Worm (Caenorhabditis elegans) whole organism, L3 larva: ENCODE results near the gene F54E4.2.
A peak's percentile ranks its signal among the peaks of the same experiment; 100 is the strongest.

ENCODE experiments used
- R02D3.7 ChIP-seq: fragments of 150-350 bp; optimal IDR thresholded peaks from 2 replicates; lab custom pipeline; 2014; ENCODE audit warnings: missing biosample characterization, missing genetic modification characterization
- ZK546.5 ChIP-seq: sonication (generic microtip); optimal IDR thresholded peaks from 2 replicates; lab custom pipeline; 2017; ENCODE audit warnings: missing biosample characterization, missing genetic modification characterization
- aly-2 ChIP-seq: fragments of 150-350 bp; optimal IDR thresholded peaks from 2 replicates; lab custom pipeline; 2014; ENCODE audit warnings: missing biosample characterization, missing genetic modification characterization
- ceh-16 ChIP-seq: sonication (generic microtip); optimal IDR thresholded peaks from 2 replicates; lab custom pipeline; 2017; ENCODE audit warnings: missing biosample characterization, missing genetic modification characterization
- ceh-28 ChIP-seq: fragments of 150-350 bp; optimal IDR thresholded peaks from 2 replicates; lab custom pipeline; 2014; ENCODE audit warnings: missing biosample characterization, missing genetic modification reagents, missing genetic modification characterization
- elt-1 ChIP-seq: fragments of 150-350 bp; optimal IDR thresholded peaks from 2 replicates; lab custom pipeline; 2014; ENCODE audit warnings: missing biosample characterization, missing genetic modification characterization
- elt-3 ChIP-seq, 3 experiments: fragments of 150-350 bp in 1 of 3; sonication (generic microtip) in 2 of 3; optimal IDR thresholded peaks; 2 replicates in 2 of 3; 4 replicates in 1 of 3; lab custom pipeline; 2014 to 2017; ENCODE audit warnings: missing biosample characterization in 3 of 3, missing genetic modification characterization in 3 of 3
- fkh-10 ChIP-seq: sonication (generic microtip); optimal IDR thresholded peaks from 2 replicates; lab custom pipeline; 2017; ENCODE audit warnings: missing biosample characterization, missing genetic modification reagents, missing genetic modification characterization
- hmg-11 ChIP-seq: sonication (generic microtip); optimal IDR thresholded peaks from 2 replicates; lab custom pipeline; 2016; ENCODE audit warnings: missing genetic modification characterization, missing compliant biosample characterization
- lin-15B ChIP-seq: fragments of 150-350 bp; optimal IDR thresholded peaks from 2 replicates; lab custom pipeline; 2014; ENCODE audit warnings: missing biosample characterization, missing genetic modification characterization
- lsy-12 ChIP-seq: sonication (generic microtip); optimal IDR thresholded peaks from 2 replicates; lab custom pipeline; 2016; ENCODE audit warnings: mild to moderate bottlenecking, missing genetic modification characterization, missing compliant biosample characterization
- mml-1 ChIP-seq: fragments of 150-350 bp; sonication (generic microtip); optimal IDR thresholded peaks from 3 replicates; lab custom pipeline; 2014; ENCODE audit warnings: missing biosample characterization, missing genetic modification characterization
- nhr-23 ChIP-seq: fragments of 150-350 bp; optimal IDR thresholded peaks from 2 replicates; lab custom pipeline; 2014; ENCODE audit warnings: missing biosample characterization, missing genetic modification reagents, missing genetic modification characterization
- nhr-25 ChIP-seq: sonication (generic microtip); optimal IDR thresholded peaks from 2 replicates; lab custom pipeline; 2017; ENCODE audit warnings: missing biosample characterization, missing genetic modification characterization
- nhr-28 ChIP-seq: fragments of 150-350 bp; optimal IDR thresholded peaks from 2 replicates; lab custom pipeline; 2014; ENCODE audit warnings: missing biosample characterization, missing genetic modification characterization
- nhr-43 ChIP-seq: sonication (generic microtip); optimal IDR thresholded peaks from 2 replicates; lab custom pipeline; 2016; ENCODE audit warnings: mild to moderate bottlenecking, missing genetic modification characterization, missing compliant biosample characterization; ENCODE audit not compliant: poor library complexity, severe bottlenecking
- snpc-4 ChIP-seq: fragments of 150-350 bp; optimal IDR thresholded peaks from 2 replicates; lab custom pipeline; 2014; ENCODE audit warnings: missing biosample characterization, missing genetic modification characterization
- tbx-2 ChIP-seq: sonication (generic microtip); optimal IDR thresholded peaks from 2 replicates; lab custom pipeline; 2016; ENCODE audit warnings: mild to moderate bottlenecking, missing genetic modification characterization, missing compliant biosample characterization
- unc-62 ChIP-seq: fragments of 150-350 bp; sonication (generic microtip); optimal IDR thresholded peaks from 4 replicates; lab custom pipeline; 2014; ENCODE audit warnings: missing biosample characterization, missing genetic modification reagents, missing genetic modification characterization

Gene F54E4.2

DNA sequence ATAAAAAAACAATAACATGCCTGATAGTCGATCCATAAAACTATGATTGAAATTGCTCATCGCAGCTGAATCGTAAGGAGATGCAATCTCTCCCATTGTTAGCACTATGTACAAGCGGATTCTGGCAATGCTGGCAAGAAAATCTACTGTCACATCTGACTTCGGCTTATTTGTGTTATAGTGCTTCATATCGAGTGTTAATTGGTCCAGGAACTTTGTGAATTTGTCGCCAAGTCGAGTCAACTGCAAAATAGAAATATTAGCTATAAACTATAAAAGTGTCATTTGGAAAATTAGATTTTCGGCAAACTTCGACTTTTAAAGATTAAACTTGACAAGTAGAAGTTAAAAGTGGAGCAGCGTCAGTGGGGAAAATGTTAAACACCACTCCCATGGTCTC, 44.4 kb downstream of the F54E4.2 start:
- TF ChIP-seq nhr-28 (tag; lab: Kevin White, UChicago) (no peak), tbx-2 (tag; lab: Kevin White, UChicago) (no peak), nhr-23 (tag; lab: Kevin White, UChicago) (peak; percentile 52), ceh-16 (tag; lab: Kevin White, UChicago) (no peak), ZK546.5 (tag; lab: Kevin White, UChicago) (no peak), snpc-4 (tag; lab: Kevin White, UChicago) (no peak), unc-62 (GFP tag; lab: Kevin White, UChicago) (no peak)

DNA sequence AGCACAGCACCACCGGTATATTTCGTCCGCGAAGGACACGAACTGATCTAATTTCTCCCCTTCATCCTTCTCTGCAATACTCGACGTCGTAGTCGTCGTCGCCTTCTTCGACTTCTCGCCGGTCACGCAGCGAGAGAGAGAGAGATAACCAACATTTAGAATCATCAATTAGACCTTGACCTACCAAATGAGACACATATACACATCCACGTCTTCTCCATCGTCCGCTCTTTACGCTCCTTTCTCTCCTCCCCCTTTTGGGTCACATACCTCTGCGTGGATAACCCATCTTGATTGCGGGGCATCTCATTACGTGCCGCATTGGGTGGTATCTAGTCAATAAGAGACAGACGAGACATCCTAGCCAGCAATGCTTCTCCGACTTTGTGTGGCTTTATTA, 47.3 kb downstream of the F54E4.2 start, which contains the start of gene sym-1:
TSS of gene sym-1 (plus strand) at position 194 of the 400 bp plus-strand sequence.
- no peak for TF ChIP-seq R02D3.7
- peak; percentile 58 for TF ChIP-seq nhr-43 (tag; lab: Kevin White, UChicago)
- TF ChIP-seq elt-1 (tag; lab: Kevin White, UChicago): peak; percentile 10
- peak in 1 of 3 experiments; percentile 55 for TF ChIP-seq elt-3 (tag; optimal IDR thresholded peaks at IDR 0.05; lab: Kevin White, UChicago)
- peak; percentile 90 for TF ChIP-seq nhr-23 (tag; lab: Kevin White, UChicago)
- TF ChIP-seq nhr-25 (tag; lab: Kevin White, UChicago): peak; percentile 84
- no peak for TF ChIP-seq fkh-10 (GFP tag; lab: Kevin White, UChicago)
- TF ChIP-seq hmg-11 (tag; lab: Kevin White, UChicago): no peak
- TF ChIP-seq snpc-4 (tag; lab: Kevin White, UChicago): no peak

DNA sequence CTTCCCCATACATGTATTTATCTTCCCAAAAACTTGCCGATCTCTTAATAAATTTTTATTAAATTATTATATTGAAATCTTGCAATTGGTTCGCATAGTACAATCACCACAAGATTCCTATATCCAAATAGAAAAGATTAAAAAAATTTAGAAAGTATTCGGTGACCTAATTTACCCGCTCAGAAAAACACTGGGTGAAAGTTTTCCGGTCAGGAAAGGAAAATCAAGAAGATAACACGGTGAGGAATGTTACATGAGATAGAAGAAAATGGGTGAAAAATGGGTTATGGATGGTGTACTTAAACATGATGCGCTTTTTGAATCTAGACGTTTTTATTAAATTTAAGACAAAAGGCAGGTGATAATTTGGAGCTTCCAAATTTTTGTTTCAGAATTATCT, 47.9 kb downstream of the F54E4.2 start:
- TF ChIP-seq elt-3 (tag; optimal IDR thresholded peaks at IDR 0.05; lab: Kevin White, UChicago) (peak in 1 of 3 experiments; percentile 52), elt-1 (tag; lab: Kevin White, UChicago) (no peak), nhr-23 (tag; lab: Kevin White, UChicago) (peak; percentile 79)

DNA sequence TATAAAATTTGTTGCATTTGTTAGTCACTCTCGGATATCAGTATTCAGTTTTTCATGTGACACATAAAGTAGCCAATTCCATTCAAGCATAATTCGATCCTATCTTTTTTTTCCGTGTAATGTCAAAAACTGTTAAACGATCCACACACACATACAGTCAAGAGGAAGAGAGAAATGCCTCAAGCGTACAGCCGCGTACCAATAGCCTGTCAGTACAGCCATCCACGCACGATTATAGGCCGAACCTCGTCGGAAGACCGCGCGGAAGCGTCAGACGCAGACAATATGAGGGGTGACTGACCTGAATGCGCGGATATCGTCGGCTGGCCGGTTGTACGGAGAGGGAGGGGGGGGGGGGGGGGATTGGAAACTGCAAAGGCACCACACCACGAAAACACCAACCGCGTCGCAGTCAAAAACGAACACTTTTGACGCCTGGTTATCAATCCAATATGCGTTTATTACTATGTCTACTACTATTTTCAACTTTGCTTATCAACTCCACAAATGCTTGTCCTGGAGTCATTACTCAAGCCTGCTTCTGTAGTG, 51.1 kb downstream of the F54E4.2 start, which contains the start of gene let-4:
TSS of gene let-4 (plus strand) at position 357 of the 549 bp plus-strand sequence.
- no peak for TF ChIP-seq aly-2 (tag; lab: Kevin White, UChicago)
- no peak for TF ChIP-seq lsy-12 (tag; lab: Kevin White, UChicago)
- TF ChIP-seq nhr-23 (tag; lab: Kevin White, UChicago): peak; percentile 86

DNA sequence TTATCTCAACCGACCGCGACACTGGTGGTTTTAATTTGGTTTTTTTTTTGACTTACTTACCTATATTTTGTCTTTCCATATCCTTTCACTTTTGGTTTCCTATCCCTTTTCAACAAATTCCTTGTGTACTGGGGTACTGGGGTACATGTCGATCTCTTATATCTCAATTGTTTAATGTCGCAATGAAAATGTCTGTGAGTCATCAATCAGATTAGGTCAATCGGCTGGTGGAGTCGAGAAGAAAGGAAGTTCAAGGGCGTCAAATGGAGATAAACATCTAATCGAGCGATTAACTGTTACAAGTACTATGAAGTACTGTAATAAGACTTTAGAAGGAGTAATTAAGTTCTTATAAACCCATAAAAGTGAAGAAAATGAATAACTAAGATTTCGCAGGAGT, 52.8 kb downstream of the F54E4.2 start:
- TF ChIP-seq unc-62 (GFP tag; lab: Kevin White, UChicago) (peak; percentile 6), lsy-12 (tag; lab: Kevin White, UChicago) (no peak), nhr-23 (tag; lab: Kevin White, UChicago) (peak; percentile 99), nhr-43 (tag; lab: Kevin White, UChicago) (peak; percentile 37), nhr-25 (tag; lab: Kevin White, UChicago) (peak; percentile 92), ceh-28 (peak; percentile 19), lin-15B (no peak), elt-1 (tag; lab: Kevin White, UChicago) (peak; percentile 96), tbx-2 (tag; lab: Kevin White, UChicago) (no peak), mml-1 (tag; lab: Kevin White, UChicago) (no peak), hmg-11 (tag; lab: Kevin White, UChicago) (no peak)
